Worm (Caenorhabditis elegans) whole organism, dauer: ENCODE results near the gene fic-1.
"Not testable (repeated sequence)": the region's sequence is repeated elsewhere in the genome, so short reads cannot be mapped to it uniquely, and the experiment has no call there.

Experiments used
- unc-62 ChIP-seq: sonication (generic microtip); optimal IDR thresholded peaks from 2 replicates; lab custom pipeline; 2017; ENCODE audit warnings: missing biosample characterization, missing genetic modification reagents, missing genetic modification characterization

fic-1 gene

ce11 chrIV:10918877-10919560, 18.2 kb upstream of the fic-1 start:
- no peak for TF ChIP-seq unc-62 (GFP tag; lab: Kevin White, UChicago)

- no peak for TF ChIP-seq unc-62 (GFP tag; lab: Kevin White, UChicago)
These were observed 17.5 kb upstream of the fic-1 start, which contains the start of gene rbr-2 for ce11 chrIV:10919770-10920169. rbr-2 (plus strand) TSS chrIV:10920070.

- no peak for TF ChIP-seq unc-62 (GFP tag; lab: Kevin White, UChicago)
These were observed 4.1 kb upstream of the fic-1 start, which contains the start of the genes dnc-1 and lsm-7 for ce11 chrIV:10933062-10933552. dnc-1 (minus strand) TSS chrIV:10933203. lsm-7 (plus strand) TSS chrIV:10933502.

ce11 chrIV:10933777-10934546, 3.3 kb upstream of the fic-1 start:
- TF ChIP-seq unc-62 (GFP tag; lab: Kevin White, UChicago), result no peak

- no peak for TF ChIP-seq unc-62 (GFP tag; lab: Kevin White, UChicago)
These were observed 2.5 kb upstream of the fic-1 start for ce11 chrIV:10934786-10935185.

ce11 chrIV:10935336-10935735, 1.9 kb upstream of the fic-1 start:
- no peak for TF ChIP-seq unc-62 (GFP tag; lab: Kevin White, UChicago)

- TF ChIP-seq unc-62 (GFP tag; lab: Kevin White, UChicago), result no peak
These were observed 1.3 kb upstream of the fic-1 start, which contains the start of gene lgg-2 for ce11 chrIV:10935853-10936491. lgg-2 (minus strand) TSS chrIV:10935903.

ce11 chrIV:10948797-10949196, 11.5 kb downstream of the fic-1 start, which contains the start of gene Y69E1A.1:
Y69E1A.1 (minus strand) TSS chrIV:10948897.
- no peak for TF ChIP-seq unc-62 (GFP tag; lab: Kevin White, UChicago)

- no peak for TF ChIP-seq unc-62 (GFP tag; lab: Kevin White, UChicago)
These were observed 12.3 kb downstream of the fic-1 start, which contains the start of gene nsph-3.1 for ce11 chrIV:10949510-10949909. nsph-3.1 (plus strand) TSS chrIV:10949810.

ce11 chrIV:10950363-10951214, 13.3 kb downstream of the fic-1 start:
- no peak for TF ChIP-seq unc-62 (GFP tag; lab: Kevin White, UChicago)

ce11 chrIV:10951997-10952396, 14.7 kb downstream of the fic-1 start, which contains the start of gene Y69E1A.3:
Y69E1A.3 (plus strand) TSS chrIV:10952297.
- TF ChIP-seq unc-62 (GFP tag; lab: Kevin White, UChicago), result no peak

ce11 chrIV:10954955-10955354, 17.7 kb downstream of the fic-1 start, which contains the start of gene Y69E1A.4:
Y69E1A.4 (plus strand) TSS chrIV:10955255.
- TF ChIP-seq unc-62 (GFP tag; lab: Kevin White, UChicago), result not testable (repeated sequence)

ce11 chrIV:10957583-10958229, 20.5 kb downstream of the fic-1 start, which contains the start of gene Y69E1A.5:
Y69E1A.5 (minus strand) TSS chrIV:10957655.
- no peak for TF ChIP-seq unc-62 (GFP tag; lab: Kevin White, UChicago)

ce11 chrIV:10958230-10958588, 21.0 kb downstream of the fic-1 start, which contains the start of gene sri-19:
sri-19 (plus strand) TSS chrIV:10958372.
- no peak for TF ChIP-seq unc-62 (GFP tag; lab: Kevin White, UChicago)
